Fruit fly (Drosophila melanogaster) whole organism, prepupa: Measurements from ENCODE around the gene CG42375.

Experiments
- Blimp-1 ChIP-seq: fragments of 200-800 bp; sonication (Bioruptor generic); optimal IDR thresholded peaks from 3 replicates; lab custom pipeline; 2017; ENCODE audit warnings: missing biosample characterization, missing genetic modification characterization, mild to moderate bottlenecking, moderate library complexity, missing genetic modification reagents
- CG11762 ChIP-seq: fragments of 200-800 bp; sonication (Bioruptor generic); optimal IDR thresholded peaks from 3 replicates; lab custom pipeline; 2016; ENCODE audit warnings: missing biosample characterization, missing genetic modification characterization; ENCODE audit not compliant: insufficient read depth
- CG11902 ChIP-seq: fragments of 200-800 bp; sonication (Bioruptor generic); optimal IDR thresholded peaks from 3 replicates; lab custom pipeline; 2016; ENCODE audit warnings: missing biosample characterization, missing genetic modification characterization
- CG15336 ChIP-seq: fragments of 200-800 bp; sonication (Bioruptor generic); IDR thresholded peaks from 2 replicates; pipeline ENCODE4 v1.3.6; 2022; ENCODE audit warnings: missing biosample characterization, missing genetic modification characterization
- CG1621 ChIP-seq: fragments of 200-800 bp; sonication (Bioruptor generic); optimal IDR thresholded peaks from 3 replicates; lab custom pipeline; 2018; ENCODE audit warnings: missing biosample characterization, mild to moderate bottlenecking, missing genetic modification characterization
- CG16779 ChIP-seq: fragments of 200-800 bp; sonication (Bioruptor generic); optimal IDR thresholded peaks from 3 replicates; lab custom pipeline; 2017; ENCODE audit warnings: missing biosample characterization, mild to moderate bottlenecking, missing genetic modification characterization
- CG31627 ChIP-seq: fragments of 200-800 bp; sonication (Bioruptor generic); optimal IDR thresholded peaks from 3 replicates; lab custom pipeline; 2016; ENCODE audit warnings: missing biosample characterization, missing genetic modification characterization
- CG34406 ChIP-seq: fragments of 200-800 bp; sonication (Bioruptor generic); optimal IDR thresholded peaks from 3 replicates; lab custom pipeline; 2016; ENCODE audit warnings: missing biosample characterization, missing genetic modification characterization
- CG3919 ChIP-seq: fragments of 200-800 bp; sonication (Bioruptor generic); optimal IDR thresholded peaks from 3 replicates; lab custom pipeline; 2016; ENCODE audit warnings: missing biosample characterization, missing genetic modification characterization
- CG4318 ChIP-seq: fragments of 200-800 bp; sonication (Bioruptor generic); optimal IDR thresholded peaks from 3 replicates; lab custom pipeline; 2017; ENCODE audit warnings: missing biosample characterization, mild to moderate bottlenecking, missing genetic modification characterization
- CG6276 ChIP-seq: fragments of 200-800 bp; sonication (Bioruptor generic); optimal IDR thresholded peaks from 2 replicates; lab custom pipeline; 2017; ENCODE audit warnings: missing biosample characterization, mild to moderate bottlenecking, missing genetic modification characterization
- CG6808 ChIP-seq: fragments of 200-800 bp; sonication (Bioruptor generic); optimal IDR thresholded peaks from 3 replicates; lab custom pipeline; 2017; ENCODE audit warnings: missing biosample characterization, missing genetic modification characterization, mild to moderate bottlenecking, moderate library complexity, missing genetic modification reagents
- CG6854 ChIP-seq: fragments of 200-800 bp; sonication (Bioruptor generic); optimal IDR thresholded peaks from 2 replicates; lab custom pipeline; 2017; ENCODE audit warnings: missing biosample characterization, mild to moderate bottlenecking, missing genetic modification characterization
- CG7368 ChIP-seq: fragments of 200-800 bp; sonication (Bioruptor generic); optimal IDR thresholded peaks from 3 replicates; lab custom pipeline; 2016; ENCODE audit warnings: missing biosample characterization, missing genetic modification characterization
- CG8119 ChIP-seq: fragments of 200-800 bp; sonication (Bioruptor generic); IDR thresholded peaks from 3 replicates; pipeline ENCODE4 v1.3.6; 2022; ENCODE audit warnings: missing biosample characterization, missing genetic modification characterization
- CG8319 ChIP-seq: fragments of 200-800 bp; sonication (Bioruptor generic); optimal IDR thresholded peaks from 3 replicates; lab custom pipeline; 2016; ENCODE audit warnings: missing biosample characterization, missing genetic modification characterization
- CG8632 ChIP-seq: fragments of 200-800 bp; sonication (Bioruptor generic); optimal IDR thresholded peaks from 3 replicates; lab custom pipeline; 2016; ENCODE audit warnings: missing biosample characterization, missing genetic modification characterization
- CG9139 ChIP-seq: fragments of 200-800 bp; sonication (Bioruptor generic); optimal IDR thresholded peaks from 3 replicates; lab custom pipeline; 2017; ENCODE audit warnings: missing biosample characterization, mild to moderate bottlenecking, missing genetic modification characterization
- Eip75B ChIP-seq: fragments of 200-800 bp; sonication (Bioruptor generic); optimal IDR thresholded peaks from 3 replicates; lab custom pipeline; 2016; ENCODE audit warnings: missing biosample characterization, missing genetic modification characterization
- Eip78C ChIP-seq: fragments of 200-800 bp; sonication (Bioruptor generic); peaks from one replicate; lab custom pipeline; 2016; ENCODE audit warnings: missing biosample characterization, missing genetic modification characterization
- Eip93F ChIP-seq: fragments of 200-800 bp; sonication (Bioruptor generic); optimal IDR thresholded peaks from 2 replicates; lab custom pipeline; 2016; ENCODE audit warnings: missing biosample characterization, mild to moderate bottlenecking, missing genetic modification characterization
- Ets21C ChIP-seq: fragments of 200-800 bp; sonication (Bioruptor generic); optimal IDR thresholded peaks from 3 replicates; lab custom pipeline; 2016; ENCODE audit warnings: missing biosample characterization, missing genetic modification characterization
- Ets96B ChIP-seq: fragments of 200-800 bp; optimal IDR thresholded peaks from 2 replicates; lab custom pipeline; 2019; ENCODE audit warnings: missing biosample characterization, mild to moderate bottlenecking, missing genetic modification characterization, moderate library complexity
- Hr38 ChIP-seq: sonication (Bioruptor generic); optimal IDR thresholded peaks from 2 replicates; lab custom pipeline; 2016; ENCODE audit warnings: missing biosample characterization, missing genetic modification characterization
- Hr39 ChIP-seq: fragments of 200-800 bp; sonication (Bioruptor generic); optimal IDR thresholded peaks from 2 replicates; lab custom pipeline; 2016; ENCODE audit warnings: missing biosample characterization, missing genetic modification characterization
- Lpt ChIP-seq: fragments of 200-800 bp; sonication (Bioruptor generic); optimal IDR thresholded peaks from 3 replicates; lab custom pipeline; 2016; ENCODE audit warnings: missing biosample characterization, missing genetic modification characterization
- Met ChIP-seq: fragments of 200-800 bp; sonication (Bioruptor generic); optimal IDR thresholded peaks from 3 replicates; lab custom pipeline; 2016; ENCODE audit warnings: missing biosample characterization, missing genetic modification characterization
- OdsH ChIP-seq: fragments of 200-800 bp; sonication (Bioruptor generic); optimal IDR thresholded peaks from 3 replicates; lab custom pipeline; 2016; ENCODE audit warnings: missing biosample characterization, missing genetic modification characterization
- Smox ChIP-seq: fragments of 200-800 bp; sonication (Bioruptor generic); optimal IDR thresholded peaks from 3 replicates; lab custom pipeline; 2016; ENCODE audit warnings: missing biosample characterization, missing genetic modification characterization
- Sox14 ChIP-seq: fragments of 200-800 bp; sonication (Bioruptor generic); optimal IDR thresholded peaks from 3 replicates; lab custom pipeline; 2016; ENCODE audit warnings: missing biosample characterization, missing genetic modification characterization
- Sox15 ChIP-seq: fragments of 200-800 bp; sonication (Bioruptor generic); optimal IDR thresholded peaks from 3 replicates; lab custom pipeline; 2016; ENCODE audit warnings: missing biosample characterization, missing genetic modification characterization
- dac ChIP-seq: fragments of 200-800 bp; sonication (Bioruptor generic); optimal IDR thresholded peaks from 2 replicates; lab custom pipeline; 2017; ENCODE audit warnings: missing biosample characterization, mild to moderate bottlenecking, missing genetic modification characterization
- eg ChIP-seq: fragments of 200-800 bp; sonication (Bioruptor generic); IDR thresholded peaks from 3 replicates; pipeline ENCODE4 v1.3.6; 2022; ENCODE audit warnings: missing biosample characterization, missing genetic modification characterization
- esn ChIP-seq: fragments of 200-800 bp; sonication (Bioruptor generic); optimal IDR thresholded peaks from 2 replicates; lab custom pipeline; 2016; ENCODE audit warnings: missing biosample characterization, mild to moderate bottlenecking, missing genetic modification characterization, moderate library complexity
- fd59A ChIP-seq: fragments of 200-800 bp; sonication (Bioruptor generic); optimal IDR thresholded peaks from 2 replicates; lab custom pipeline; 2017; ENCODE audit warnings: missing biosample characterization, mild to moderate bottlenecking, missing genetic modification characterization, missing genetic modification reagents
- fkh ChIP-seq: fragments of 200-800 bp; sonication (Bioruptor generic); optimal IDR thresholded peaks from 3 replicates; lab custom pipeline; 2017; ENCODE audit warnings: missing biosample characterization, mild to moderate bottlenecking, missing genetic modification characterization, moderate library complexity
- lz ChIP-seq: fragments of 200-800 bp; sonication (Bioruptor generic); optimal IDR thresholded peaks from 3 replicates; lab custom pipeline; 2016; ENCODE audit warnings: missing biosample characterization, missing genetic modification characterization
- net ChIP-seq: fragments of 200-800 bp; sonication (Bioruptor generic); optimal IDR thresholded peaks from 3 replicates; lab custom pipeline; 2016; ENCODE audit warnings: missing biosample characterization, missing genetic modification characterization
- pdm3 ChIP-seq: fragments of 200-800 bp; sonication (Bioruptor generic); optimal IDR thresholded peaks from 3 replicates; lab custom pipeline; 2016; ENCODE audit warnings: missing biosample characterization, missing genetic modification characterization
- salr ChIP-seq, 2 experiments: fragments of 200-800 bp; sonication (Bioruptor generic); optimal IDR thresholded peaks; 3 replicates each; lab custom pipeline; 2016 to 2018; ENCODE audit warnings: missing biosample characterization in 2 of 2, missing genetic modification characterization in 2 of 2, mild to moderate bottlenecking in 1 of 2
- spab ChIP-seq: fragments of 200-800 bp; sonication (Bioruptor generic); optimal IDR thresholded peaks from 2 replicates; lab custom pipeline; 2017; ENCODE audit warnings: missing biosample characterization, mild to moderate bottlenecking, missing genetic modification characterization, missing genetic modification reagents
- ss ChIP-seq, 2 experiments: fragments of 200-800 bp; sonication (Bioruptor generic); optimal IDR thresholded peaks; 2 replicates in 1 of 2; 3 replicates in 1 of 2; lab custom pipeline; 2017 to 2018; ENCODE audit warnings: mild to moderate bottlenecking in 2 of 2, missing biosample characterization in 2 of 2, missing genetic modification characterization in 2 of 2, moderate library complexity in 1 of 2
- svp ChIP-seq: fragments of 200-800 bp; sonication (Bioruptor generic); peaks from one replicate; lab custom pipeline; 2016; ENCODE audit warnings: missing biosample characterization, missing genetic modification characterization
- topi ChIP-seq: fragments of 200-800 bp; sonication (Bioruptor generic); optimal IDR thresholded peaks from 3 replicates; lab custom pipeline; 2016; ENCODE audit warnings: missing biosample characterization, missing genetic modification characterization
- vri ChIP-seq: fragments of 200-800 bp; sonication (Bioruptor generic); optimal IDR thresholded peaks from 3 replicates; lab custom pipeline; 2016; ENCODE audit warnings: missing biosample characterization, mild to moderate bottlenecking, missing genetic modification characterization

Gene CG42375

dm6 chr3R:13796071-13796470, 16.6 kb downstream of the CG42375 start (continued):
- TF ChIP-seq CG11762 (GFP tag; lab: Kevin White, UChicago): peak; percentile 59
- TF ChIP-seq lz (GFP tag; lab: Kevin White, UChicago): peak; percentile 78
- peak; percentile 83 for TF ChIP-seq Smox
- TF ChIP-seq OdsH (GFP tag; lab: Kevin White, UChicago): peak; percentile 81
- TF ChIP-seq CG4318 (GFP tag; lab: Kevin White, UChicago): peak; percentile 80
- peak; percentile 88 for TF ChIP-seq esn
- TF ChIP-seq vri (GFP tag; lab: Kevin White, UChicago): peak; percentile 11
- TF ChIP-seq Met (GFP tag; lab: Kevin White, UChicago): peak; percentile 88
- no peak for TF ChIP-seq CG6808 (GFP tag; lab: Kevin White, UChicago)
- TF ChIP-seq CG3919 (GFP tag; lab: Kevin White, UChicago): peak; percentile 80
- TF ChIP-seq CG16779: peak; percentile 20
- peak; percentile 54 for TF ChIP-seq CG6854 (GFP tag; lab: Kevin White, UChicago)
- TF ChIP-seq CG7368: peak; percentile 42
- peak; percentile 67 for TF ChIP-seq Eip75B (GFP tag; lab: Kevin White, UChicago)
- TF ChIP-seq spab (GFP tag; lab: Kevin White, UChicago): no peak
- TF ChIP-seq CG1621 (tag; lab: Kevin White, UChicago): no peak
- peak; percentile 45 for TF ChIP-seq net (GFP tag; lab: Kevin White, UChicago)
- no peak for TF ChIP-seq CG9139 (GFP tag; lab: Kevin White, UChicago)

- TF ChIP-seq dac (GFP tag; lab: Kevin White, UChicago) (no peak), CG15336 (GFP tag; lab: Robert Waterston, UW) (no peak), fkh (GFP tag; lab: Kevin White, UChicago) (peak; percentile 1), Lpt (GFP tag; lab: Kevin White, UChicago) (peak; percentile 6)
These were observed 17.3 kb downstream of the CG42375 start for dm6 chr3R:13796607-13797246.

- TF ChIP-seq CG11902 (GFP tag; lab: Kevin White, UChicago) (no peak), CG6854 (GFP tag; lab: Kevin White, UChicago) (no peak), CG8632 (GFP tag; lab: Kevin White, UChicago) (no peak), topi (GFP tag; lab: Kevin White, UChicago) (peak; percentile 25), Hr39 (GFP tag; lab: Kevin White, UChicago) (no peak), Hr38 (GFP tag; lab: Kevin White, UChicago) (no peak), CG7368 (no peak), CG11762 (GFP tag; lab: Kevin White, UChicago) (peak; percentile 30), Smox (no peak), CG15336 (GFP tag; lab: Robert Waterston, UW) (peak; percentile 81), Ets21C (GFP tag; lab: Kevin White, UChicago) (no peak), CG8119 (GFP tag; lab: Robert Waterston, UW) (peak; percentile 82), CG9139 (GFP tag; lab: Kevin White, UChicago) (no peak), Eip93F (GFP tag; lab: Kevin White, UChicago) (no peak), CG3919 (GFP tag; lab: Kevin White, UChicago) (peak; percentile 60), net (GFP tag; lab: Kevin White, UChicago) (peak; percentile 29), Sox14 (GFP tag; lab: Kevin White, UChicago) (peak; percentile 20), Eip78C (peak; percentile 83), Met (GFP tag; lab: Kevin White, UChicago) (no peak), dac (GFP tag; lab: Kevin White, UChicago) (peak; percentile 54), CG34406 (GFP tag; lab: Kevin White, UChicago) (no peak), CG4318 (GFP tag; lab: Kevin White, UChicago) (peak; percentile 68), eg (peak; percentile 66), Blimp-1 (GFP tag; lab: Kevin White, UChicago) (no peak), OdsH (GFP tag; lab: Kevin White, UChicago) (peak; percentile 45), Sox15 (GFP tag; lab: Kevin White, UChicago) (no peak), fd59A (GFP tag; lab: Kevin White, UChicago) (no peak), pdm3 (GFP tag; lab: Kevin White, UChicago) (peak; percentile 38), svp (no peak), salr (GFP tag; optimal IDR thresholded peaks at IDR 0.05; lab: Kevin White, UChicago) (peak in 1 of 2 experiments; percentile 56), Ets96B (tag; lab: Kevin White, UChicago) (no peak), ss (GFP tag; optimal IDR thresholded peaks at IDR 0.05; lab: Kevin White, UChicago) (no peak), CG31627 (GFP tag; lab: Kevin White, UChicago) (peak; percentile 0), CG8319 (no peak), CG6276 (GFP tag; lab: Kevin White, UChicago) (peak; percentile 79)
These were observed 17.8 kb downstream of the CG42375 start for dm6 chr3R:13797269-13797677.
